Worm (Caenorhabditis elegans) whole organism, L4/young adult: ENCODE measurements around the gene C15B12.3.

Source experiments
- W03F9.2 ChIP-seq: fragments of 150-350 bp; optimal IDR thresholded peaks from 2 replicates; lab custom pipeline; 2014; ENCODE audit warnings: missing biosample characterization, missing genetic modification characterization
- dao-5 ChIP-seq: sonication (generic microtip); optimal IDR thresholded peaks from 2 replicates; lab custom pipeline; 2016; ENCODE audit warnings: missing genotype, missing genetic modification characterization, moderate library complexity, missing compliant biosample characterization
- him-1 ChIP-seq: sonication (generic microtip); optimal IDR thresholded peaks from 2 replicates; lab custom pipeline; 2016; ENCODE audit warnings: missing genotype, missing genetic modification reagents, missing genetic modification characterization, missing compliant biosample characterization

DNA sequence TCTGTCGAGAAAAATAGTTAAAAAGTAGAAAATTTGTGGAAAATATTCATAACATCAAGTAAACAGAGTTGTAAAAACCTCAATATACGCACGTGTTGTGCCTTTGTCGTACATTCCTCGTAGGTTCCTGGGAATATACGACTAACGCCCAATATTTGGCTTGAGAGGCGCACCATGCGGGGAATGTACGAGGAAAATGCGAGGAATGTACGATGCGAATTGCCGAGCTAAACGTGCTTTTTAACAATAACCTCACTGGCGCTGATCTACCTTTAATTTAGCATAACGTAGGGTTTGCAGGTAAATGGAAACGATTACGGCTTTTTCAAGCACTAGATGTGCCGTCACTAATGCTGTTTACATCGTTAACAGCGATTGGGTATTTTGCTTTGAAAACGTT, 1.1 kb upstream of the C15B12.3 start, which contains the start of gene C15B12.9:
- TF ChIP-seq dao-5 (tag; lab: Kevin White, UChicago): no peak
- no peak for TF ChIP-seq W03F9.2 (tag; lab: Kevin White, UChicago)
- no peak for TF ChIP-seq him-1 (tag; lab: Kevin White, UChicago)
